Fruit fly (Drosophila melanogaster): ENCODE results near the gene Mat89Ba.
A peak's percentile ranks its signal among the peaks of the same experiment; 100 is the strongest.

Gene Mat89Ba

DNA sequence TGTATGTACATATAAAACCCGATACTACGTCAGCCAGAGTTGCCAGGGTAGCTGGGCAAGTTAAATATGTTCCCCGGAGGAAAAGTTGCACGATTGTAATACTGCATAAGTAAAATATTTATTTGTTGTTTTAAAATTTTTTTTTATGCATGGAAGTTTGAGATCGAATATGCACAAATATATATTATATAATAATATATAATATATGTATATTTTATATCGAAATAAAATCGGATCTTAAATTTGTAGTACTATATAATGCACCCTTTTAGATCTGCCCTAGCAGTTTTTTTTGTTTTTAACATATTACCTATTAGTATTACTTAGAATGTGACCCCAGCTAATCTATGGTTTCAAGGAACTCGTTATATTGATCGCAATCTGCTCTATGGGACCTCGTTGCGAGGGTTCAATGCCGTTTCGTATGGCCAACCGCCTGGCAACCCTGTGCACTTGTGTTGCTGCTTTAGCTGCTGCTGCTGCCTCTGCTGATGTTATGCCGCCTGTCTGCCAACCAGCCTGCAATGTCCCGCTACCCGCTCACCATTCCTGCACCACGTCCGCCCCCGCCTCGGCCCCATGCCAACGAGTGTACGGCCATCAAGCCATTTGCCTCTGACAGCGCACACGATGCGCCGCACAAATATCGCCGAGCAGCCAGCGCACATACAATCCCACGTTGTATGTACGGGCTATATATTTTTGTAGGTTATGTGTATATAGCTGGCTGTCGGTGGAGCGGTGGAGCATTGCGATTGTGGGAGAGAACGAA is 36.1 kb downstream of the Mat89Ba start:
- TF ChIP-seq ftz-f1 (GFP tag; optimal IDR thresholded peaks at IDR 0.05) (peak; percentile 98), luna (GFP tag; optimal IDR thresholded peaks at IDR 0.05) (no peak), nau (GFP tag; optimal IDR thresholded peaks at IDR 0.05) (no peak), CG6689 (GFP tag; IDR thresholded peaks at IDR 0.05) (no peak), Dip3 (GFP tag; optimal IDR thresholded peaks at IDR 0.05) (peak; percentile 54), chinmo (GFP tag; IDR thresholded peaks at IDR 0.05; ENCODE audit: partially characterized antibody) (no peak), CG12942 (GFP tag; optimal IDR thresholded peaks at IDR 0.05) (peak; percentile 63), CG3726 (GFP tag; IDR thresholded peaks at IDR 0.05) (no peak), H15 (GFP tag; IDR thresholded peaks at IDR 0.05) (no peak), CG13424 (tag; optimal IDR thresholded peaks at IDR 0.05) (peak; percentile 96), vfl (GFP tag; optimal IDR thresholded peaks at IDR 0.05) (no peak), D (optimal IDR thresholded peaks at IDR 0.05) (no peak), D (GFP tag; optimal IDR thresholded peaks at IDR 0.05) (peak; percentile 96), Med (GFP tag) (peak; percentile 96), CG11504 (tag; optimal IDR thresholded peaks at IDR 0.05) (peak; percentile 94), CG31388 (GFP tag; optimal IDR thresholded peaks at IDR 0.05) (peak; percentile 36), Opbp (GFP tag; IDR thresholded peaks at IDR 0.05; ENCODE audit: partially characterized antibody) (no peak), CG8281 (tag; optimal IDR thresholded peaks at IDR 0.05) (peak; percentile 69), CG12659 (GFP tag; optimal IDR thresholded peaks at IDR 0.05) (peak; percentile 98), CG7271 (tag; optimal IDR thresholded peaks at IDR 0.05) (peak; percentile 61), Asciz (GFP tag; optimal IDR thresholded peaks at IDR 0.05) (peak; percentile 92), D19A (tag; optimal IDR thresholded peaks at IDR 0.05) (peak; percentile 83), oc (tag; optimal IDR thresholded peaks at IDR 0.05) (peak; percentile 50), Xrp1 (GFP tag; IDR thresholded peaks at IDR 0.05) (no peak), pfk (GFP tag; optimal IDR thresholded peaks at IDR 0.05) (peak; percentile 81), CG14050 (GFP tag; IDR thresholded peaks at IDR 0.05) (no peak), esg (GFP tag; conservative IDR thresholded peaks at IDR 0.05) (no peak), CG12744 (GFP tag; optimal IDR thresholded peaks at IDR 0.05) (no peak), CG10979 (tag; optimal IDR thresholded peaks at IDR 0.05) (peak; percentile 95), kay (GFP tag; optimal IDR thresholded peaks at IDR 0.05) (no peak), CG9727 (GFP tag; optimal IDR thresholded peaks at IDR 0.05) (peak; percentile 98), crc (GFP tag; optimal IDR thresholded peaks at IDR 0.05) (no peak), Doc3 (GFP tag; IDR thresholded peaks at IDR 0.05; ENCODE audit: partially characterized antibody) (no peak), CG10959 (GFP tag; IDR thresholded peaks at IDR 0.05) (no peak), CG6791 (GFP tag; IDR thresholded peaks at IDR 0.05; ENCODE audit: partially characterized antibody) (no peak), MTF-1 (GFP tag; optimal IDR thresholded peaks at IDR 0.05; ENCODE audit: borderline replicate concordance) (peak; percentile 22), lilli (GFP tag; optimal IDR thresholded peaks at IDR 0.05) (peak; percentile 24), bigmax (GFP tag; optimal IDR thresholded peaks at IDR 0.05) (peak; percentile 99), CG6854 (GFP tag; optimal IDR thresholded peaks at IDR 0.05) (peak; percentile 93), CG4360 (GFP tag; IDR thresholded peaks at IDR 0.05) (no peak), Mrtf (GFP tag; IDR thresholded peaks at IDR 0.05) (no peak), Chrac-16 (GFP tag; optimal IDR thresholded peaks at IDR 0.05) (peak; percentile 80), mirr (GFP tag; optimal IDR thresholded peaks at IDR 0.05) (peak; percentile 90), Dll (GFP tag; IDR thresholded peaks at IDR 0.05; ENCODE audit: partially characterized antibody) (no peak), Adf1 (GFP tag; IDR thresholded peaks at IDR 0.05) (no peak), sens-2 (GFP tag; IDR thresholded peaks at IDR 0.05) (no peak), CG4617 (GFP tag; optimal IDR thresholded peaks at IDR 0.05; ENCODE audit: borderline replicate concordance) (peak; percentile 39), twi (tag; optimal IDR thresholded peaks at IDR 0.05) (peak; percentile 86), CG6272 (GFP tag; IDR thresholded peaks at IDR 0.05) (peak; percentile 76), Dref (GFP tag; IDR thresholded peaks at IDR 0.05) (no peak)
